Fruit fly (Drosophila melanogaster): Measurements from ENCODE around the gene CG11349.

The CG11349 gene

DNA sequence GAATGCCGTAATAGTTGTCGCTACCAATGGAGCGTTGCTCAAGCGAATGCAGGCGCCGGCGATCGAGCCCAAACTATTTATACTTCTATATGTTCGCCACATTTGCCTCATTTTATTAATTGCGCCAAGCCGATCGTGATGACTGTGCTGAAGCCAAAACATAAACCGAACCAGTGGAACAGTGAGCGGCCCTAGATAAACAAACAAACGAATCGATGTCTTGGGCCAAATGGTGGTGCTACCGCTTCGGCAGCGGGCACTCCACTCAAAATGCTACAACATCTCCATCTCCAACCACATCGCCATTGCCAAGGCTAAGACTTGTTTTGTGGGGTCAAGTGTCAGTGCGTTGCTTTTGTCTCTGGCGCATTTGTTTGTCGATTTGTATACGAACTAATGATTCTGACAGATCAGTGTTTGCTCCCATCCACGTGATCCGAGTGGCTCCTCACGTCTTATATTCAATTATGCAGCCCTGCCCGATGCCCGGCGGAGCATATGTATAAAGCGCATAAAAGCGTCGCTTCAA, 9.0 kb upstream of the CG11349 start, which contains the start of gene CG15024 (continued):
- peak in 1 of 2 experiments; percentile 78 for TF ChIP-seq Hr78 (GFP tag; optimal IDR thresholded peaks at IDR 0.05)
- TF ChIP-seq Oaz (GFP tag; IDR thresholded peaks at IDR 0.05), result no peak
- TF ChIP-seq ato (GFP tag; IDR thresholded peaks at IDR 0.05; ENCODE audit: partially characterized antibody), result no peak
- TF ChIP-seq bigmax (GFP tag; optimal IDR thresholded peaks at IDR 0.05), result no peak
- TF ChIP-seq CG9817 (tag; optimal IDR thresholded peaks at IDR 0.05), result no peak
- TF ChIP-seq Bgb (GFP tag; IDR thresholded peaks at IDR 0.05; ENCODE audit: partially characterized antibody), result no peak
- no peak for TF ChIP-seq Pdp1 (GFP tag; optimal IDR thresholded peaks at IDR 0.05)
- no peak for TF ChIP-seq Xbp1 (GFP tag; optimal IDR thresholded peaks at IDR 0.05)
- TF ChIP-seq wor (GFP tag; IDR thresholded peaks at IDR 0.05), result no peak
- no peak for TF ChIP-seq CG16863 (GFP tag; optimal IDR thresholded peaks at IDR 0.05)
- no peak for TF ChIP-seq CG14014 (GFP tag; IDR thresholded peaks at IDR 0.05)
- TF ChIP-seq pros (GFP tag; optimal IDR thresholded peaks at IDR 0.05), result peak; percentile 83
- no peak for TF ChIP-seq CG18599 (GFP tag; optimal IDR thresholded peaks at IDR 0.05)
- TF ChIP-seq twi (tag; optimal IDR thresholded peaks at IDR 0.05), result no peak
- 0 out of 2 replicates have a peak, but pooled peaks have one; percentile 7 for TF ChIP-seq Awh (GFP tag; IDR thresholded peaks at IDR 0.05)
- no peak for TF ChIP-seq Dip3 (GFP tag; optimal IDR thresholded peaks at IDR 0.05)
- no peak for TF ChIP-seq Spps (tag; optimal IDR thresholded peaks at IDR 0.05)
- TF ChIP-seq Trl (optimal IDR thresholded peaks at IDR 0.05), result no peak
- TF ChIP-seq Trl (GFP tag; optimal IDR thresholded peaks at IDR 0.05), result no peak
- TF ChIP-seq tll (GFP tag; optimal IDR thresholded peaks at IDR 0.05), result no peak
- peak; percentile 92; the same call in 2 of the 4 replicates for TF ChIP-seq chinmo (GFP tag; IDR thresholded peaks at IDR 0.05; ENCODE audit: partially characterized antibody)

DNA sequence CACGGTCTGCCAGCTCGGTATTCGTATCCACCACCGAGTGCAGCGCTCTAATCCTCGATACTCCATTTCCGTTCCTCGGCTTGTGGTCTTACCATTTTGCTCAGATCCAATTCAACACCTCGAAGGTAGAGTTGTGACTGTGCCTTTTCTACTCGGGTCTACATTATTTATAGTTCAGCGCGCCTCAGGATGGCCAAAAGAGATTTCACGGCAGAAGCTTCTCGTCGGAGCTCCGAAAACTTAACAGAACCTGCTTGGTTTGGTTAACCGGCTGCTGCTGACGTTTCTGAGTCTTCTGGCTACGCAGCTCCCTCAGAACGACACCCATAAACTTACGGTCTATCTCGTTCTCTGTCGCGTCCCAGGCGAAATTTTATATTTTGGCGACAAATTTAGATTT, 6.3 kb upstream of the CG11349 start, which contains the start of gene CG32241:
CG32241 (minus strand) TSS at position 101 of the 400 bp plus-strand sequence.
- TF ChIP-seq CG4282 (GFP tag; optimal IDR thresholded peaks at IDR 0.05) (no peak), CG11456 (GFP tag; IDR thresholded peaks at IDR 0.05) (no peak), croc (GFP tag; conservative IDR thresholded peaks at IDR 0.05) (no peak), Bdp1 (GFP tag; optimal IDR thresholded peaks at IDR 0.05) (no peak), inv (GFP tag; IDR thresholded peaks at IDR 0.05; ENCODE audit: partially characterized antibody) (no peak), CrebB (tag; optimal IDR thresholded peaks at IDR 0.05) (no peak), CG14441 (GFP tag; IDR thresholded peaks at IDR 0.05) (no peak), HLH4C (GFP tag; IDR thresholded peaks at IDR 0.05; ENCODE audit: partially characterized antibody) (no peak), yki (optimal IDR thresholded peaks at IDR 0.05) (no peak), hbn (GFP tag; IDR thresholded peaks at IDR 0.05; ENCODE audit: partially characterized antibody) (no peak), CG13296 (GFP tag; optimal IDR thresholded peaks at IDR 0.05) (no peak), ato (GFP tag; IDR thresholded peaks at IDR 0.05; ENCODE audit: partially characterized antibody) (no peak), Nf-YB (GFP tag; optimal IDR thresholded peaks at IDR 0.05) (no peak), Abd-B (GFP tag; optimal IDR thresholded peaks at IDR 0.05) (no peak), CG1024 (GFP tag; IDR thresholded peaks at IDR 0.05) (no peak), CG10147 (GFP tag; optimal IDR thresholded peaks at IDR 0.05) (no peak), Mes4 (GFP tag; optimal IDR thresholded peaks at IDR 0.05) (no peak), CG13424 (tag; optimal IDR thresholded peaks at IDR 0.05) (no peak), CG10274 (GFP tag; optimal IDR thresholded peaks at IDR 0.05) (no peak)
